Worm (Caenorhabditis elegans): ENCODE results near the gene aqp-7.

ce11 chrX:3040609-3041008, 15.7 kb downstream of the aqp-7 start:
- no peak for TF ChIP-seq him-1 (tag; optimal IDR thresholded peaks at IDR 0.05)
- no peak for TF ChIP-seq dao-5 (tag; optimal IDR thresholded peaks at IDR 0.05)

All from whole organism, L4/young adult.